Fruit fly (Drosophila melanogaster): ENCODE data around the gene loj.

loj gene

DNA sequence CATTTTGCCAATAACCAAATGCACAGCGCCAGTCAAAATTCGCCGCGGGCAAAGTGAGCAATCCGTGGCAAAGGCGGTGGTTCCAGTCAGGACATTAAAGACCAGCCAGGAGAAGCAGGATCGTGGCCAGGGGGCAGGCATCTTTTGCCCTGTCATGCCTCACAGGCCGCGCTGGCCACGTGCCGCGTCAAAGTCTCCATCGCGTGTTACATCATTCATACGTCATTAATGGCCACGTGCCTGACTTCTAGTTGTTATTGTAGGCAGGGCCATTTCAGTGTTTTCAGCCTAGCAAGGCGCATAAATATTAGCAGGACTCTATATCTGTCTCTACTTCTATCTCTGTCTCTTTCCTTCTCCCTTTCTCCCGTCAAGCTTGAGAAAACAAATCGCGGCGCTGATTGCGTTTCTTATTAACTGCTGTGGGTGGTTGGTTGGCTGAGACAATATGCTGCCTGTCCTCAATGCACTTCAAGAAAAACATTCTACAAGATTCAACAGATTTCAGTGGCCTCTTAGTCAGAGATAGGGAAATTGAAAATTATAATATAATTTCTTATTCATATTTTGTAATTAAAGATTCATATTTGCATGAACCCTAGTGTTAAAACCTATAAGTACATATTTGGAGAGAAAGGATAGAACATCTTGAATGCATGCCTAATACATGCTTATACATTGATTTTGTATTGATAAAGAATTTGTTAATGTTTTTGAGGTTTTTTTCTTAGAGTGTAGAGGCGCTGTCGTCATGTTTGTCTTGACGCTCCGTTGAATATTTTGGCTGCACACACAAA lies 13.7 kb downstream of the loj start:
- TF ChIP-seq CG11902 (GFP tag; optimal IDR thresholded peaks at IDR 0.05) (no peak), esn (GFP tag; optimal IDR thresholded peaks at IDR 0.05) (no peak), fd85E (GFP tag; optimal IDR thresholded peaks at IDR 0.05) (no peak), Met (GFP tag; optimal IDR thresholded peaks at IDR 0.05) (no peak)

DNA sequence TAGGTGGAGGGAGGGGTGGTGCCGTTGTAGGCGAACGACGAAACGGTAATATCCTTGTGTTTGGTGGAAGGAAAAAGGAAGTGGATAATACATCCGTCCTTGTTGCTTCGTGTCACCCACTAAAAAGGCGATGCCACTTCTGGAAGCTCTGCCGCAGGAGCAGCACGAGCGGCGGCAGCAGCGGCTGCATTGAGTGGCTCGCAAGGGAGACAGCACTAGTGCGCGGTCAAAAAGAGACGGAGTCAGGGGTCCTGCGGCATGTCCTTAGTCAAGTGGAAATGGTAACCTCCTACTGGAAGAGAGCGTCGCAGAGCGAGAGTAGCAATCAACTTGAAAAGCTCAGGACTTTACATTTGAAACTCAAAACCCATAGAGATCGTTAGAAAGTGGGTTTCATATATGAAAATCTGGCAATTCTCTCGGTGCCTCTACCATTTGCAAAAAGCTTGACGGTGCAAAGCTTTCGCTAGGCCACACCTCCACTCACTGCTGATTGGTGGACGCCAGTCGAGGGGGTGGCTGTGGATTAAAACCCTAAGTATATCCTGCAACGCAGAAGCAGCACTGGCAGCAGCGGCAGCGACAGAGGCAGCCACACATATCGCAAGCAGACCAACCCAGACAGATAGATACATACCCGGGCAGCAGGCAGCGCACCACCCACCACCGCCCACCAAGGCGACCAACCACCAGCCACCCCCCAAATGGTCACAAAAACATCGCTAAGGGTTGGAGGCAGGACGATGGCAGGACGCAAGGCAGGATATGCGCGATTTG lies 16.1 kb downstream of the loj start:
- TF ChIP-seq dsx (GFP tag; optimal IDR thresholded peaks at IDR 0.05; ENCODE audit: poor library complexity, severe bottlenecking) (no peak), spab (GFP tag; optimal IDR thresholded peaks at IDR 0.05) (no peak), Smox (GFP tag; optimal IDR thresholded peaks at IDR 0.05) (no peak), CG10631 (GFP tag; optimal IDR thresholded peaks at IDR 0.05) (no peak)

DNA sequence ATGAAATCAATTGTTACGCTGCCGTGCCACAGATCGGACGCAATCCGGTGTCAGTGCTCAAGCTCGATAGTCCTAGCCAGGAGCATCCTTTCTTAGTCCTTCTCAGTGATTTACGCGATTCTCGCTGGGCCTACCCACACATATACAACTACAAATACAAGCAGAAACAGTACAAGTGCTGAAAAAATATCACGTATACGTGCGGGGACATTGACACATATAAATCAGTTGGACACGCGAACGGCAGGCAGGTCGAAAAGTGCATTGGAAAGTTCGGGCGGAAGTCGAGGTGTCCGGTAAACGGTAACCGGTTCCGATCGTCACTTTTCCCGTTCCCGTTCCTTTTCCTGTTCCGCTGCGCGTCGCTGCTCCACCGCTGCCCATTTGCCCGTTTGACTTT lies 16.7 kb downstream of the loj start:
- TF ChIP-seq dac (GFP tag; optimal IDR thresholded peaks at IDR 0.05) (no peak), CG3919 (GFP tag; optimal IDR thresholded peaks at IDR 0.05) (no peak), CG10669 (GFP tag; optimal IDR thresholded peaks at IDR 0.05) (no peak), CG1621 (tag; optimal IDR thresholded peaks at IDR 0.05) (no peak), lz (GFP tag; optimal IDR thresholded peaks at IDR 0.05) (no peak), svp (GFP tag) (no peak), Sox15 (GFP tag; optimal IDR thresholded peaks at IDR 0.05) (no peak), CG6854 (GFP tag; optimal IDR thresholded peaks at IDR 0.05) (no peak), CG8119 (GFP tag; IDR thresholded peaks at IDR 0.05) (no peak), Blimp-1 (GFP tag; optimal IDR thresholded peaks at IDR 0.05) (no peak), Hr38 (GFP tag; optimal IDR thresholded peaks at IDR 0.05) (no peak), Sox14 (GFP tag; optimal IDR thresholded peaks at IDR 0.05) (no peak)

DNA sequence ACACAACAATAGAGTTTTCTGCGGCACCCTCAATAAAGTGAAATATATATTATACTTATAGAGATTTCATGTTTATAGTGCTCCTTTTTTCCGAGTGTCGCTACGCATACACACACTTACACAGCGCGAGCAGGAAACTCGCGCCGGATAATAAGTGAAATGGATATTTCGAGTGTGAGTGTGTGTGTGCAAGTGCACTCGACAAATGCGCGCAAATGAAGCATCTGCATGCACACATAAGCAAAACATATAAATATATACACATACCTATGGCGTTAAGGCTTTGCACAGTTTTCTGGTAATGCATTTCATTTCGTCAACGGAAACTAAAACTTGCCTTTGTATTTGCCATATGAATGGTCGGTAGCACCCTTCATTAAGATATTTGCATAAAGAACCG lies 20.7 kb downstream of the loj start:
- TF ChIP-seq CG8632 (GFP tag; optimal IDR thresholded peaks at IDR 0.05) (no peak), CG10631 (GFP tag; optimal IDR thresholded peaks at IDR 0.05) (no peak)

DNA sequence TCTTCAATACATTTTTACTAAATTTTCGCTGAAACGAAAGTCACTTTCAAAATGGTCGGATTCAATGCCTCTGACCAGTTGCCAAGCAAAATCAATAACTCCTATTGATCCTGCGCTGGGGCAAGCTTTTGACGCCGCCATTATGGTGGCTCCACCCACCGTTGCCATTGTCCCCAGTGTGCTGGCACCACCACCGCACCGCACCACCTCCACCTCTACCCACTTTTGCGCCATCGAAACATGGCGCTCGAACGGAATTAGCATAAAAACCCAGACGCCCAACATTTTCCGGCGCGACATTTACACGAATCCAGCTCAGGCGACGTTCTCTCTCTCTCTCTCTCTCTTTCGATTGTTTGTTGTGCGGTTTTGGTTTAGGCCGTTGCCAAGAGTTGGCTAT lies 22.1 kb downstream of the loj start:
- TF ChIP-seq achi (GFP tag; optimal IDR thresholded peaks at IDR 0.05) (no peak), CG8119 (GFP tag; IDR thresholded peaks at IDR 0.05) (no peak), fd59A (GFP tag; optimal IDR thresholded peaks at IDR 0.05) (no peak), Lpt (GFP tag; optimal IDR thresholded peaks at IDR 0.05) (no peak), CG8632 (GFP tag; optimal IDR thresholded peaks at IDR 0.05) (no peak), CG10669 (GFP tag; optimal IDR thresholded peaks at IDR 0.05) (no peak), Sox15 (GFP tag; optimal IDR thresholded peaks at IDR 0.05) (no peak), CG10631 (GFP tag; optimal IDR thresholded peaks at IDR 0.05) (no peak), topi (GFP tag; optimal IDR thresholded peaks at IDR 0.05) (no peak), CG15336 (GFP tag; IDR thresholded peaks at IDR 0.05) (no peak)

DNA sequence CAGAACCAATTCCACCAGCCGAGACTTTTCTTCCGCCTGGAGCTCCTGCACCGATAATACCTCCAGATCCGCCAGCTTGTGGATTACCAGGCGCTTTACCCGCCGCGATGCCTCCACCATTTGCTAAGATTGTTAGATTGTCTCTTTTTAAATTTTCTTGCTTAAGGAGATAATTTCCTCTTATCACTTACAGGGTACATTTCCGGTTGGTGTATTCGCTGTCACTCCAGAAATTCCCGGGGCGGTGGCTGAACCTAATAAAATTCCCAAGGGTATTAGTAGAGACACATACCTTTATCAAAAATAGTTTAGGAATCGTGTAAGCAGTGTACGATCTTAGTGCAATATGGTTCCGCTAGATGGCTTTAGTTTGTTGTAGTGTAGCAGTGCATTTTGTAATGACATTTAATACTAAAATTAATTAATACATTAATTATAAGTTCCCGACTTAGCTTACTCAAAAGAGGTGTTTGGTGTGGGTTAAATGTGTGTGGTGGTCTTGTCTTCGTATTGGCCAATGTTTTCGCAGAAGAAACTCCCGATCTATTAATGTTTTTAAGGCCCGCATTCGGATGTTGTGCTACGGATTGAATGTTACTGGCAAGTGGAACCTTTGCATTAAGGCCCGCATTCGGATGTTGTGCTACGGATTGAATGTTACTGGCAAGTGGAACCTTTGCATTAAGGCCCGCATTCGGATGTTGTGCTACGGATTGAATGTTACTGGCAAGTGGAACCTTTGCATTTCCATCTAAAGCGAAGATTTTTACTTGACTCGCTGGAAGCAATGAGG lies 30.0 kb downstream of the loj start:
- TF ChIP-seq CG7368 (GFP tag; optimal IDR thresholded peaks at IDR 0.05) (peak; percentile 29), Met (GFP tag; optimal IDR thresholded peaks at IDR 0.05) (peak; percentile 11), CG8319 (GFP tag; optimal IDR thresholded peaks at IDR 0.05) (peak; percentile 12), Hr4 (GFP tag; optimal IDR thresholded peaks at IDR 0.05) (no peak), Sox14 (GFP tag; optimal IDR thresholded peaks at IDR 0.05) (no peak), eg (GFP tag; IDR thresholded peaks at IDR 0.05) (no peak; the same call in 2 of the 3 replicates), fkh (GFP tag; optimal IDR thresholded peaks at IDR 0.05) (peak; percentile 48), CG3919 (GFP tag; optimal IDR thresholded peaks at IDR 0.05) (peak; percentile 72), spab (GFP tag; optimal IDR thresholded peaks at IDR 0.05) (no peak), Sox102F (GFP tag; optimal IDR thresholded peaks at IDR 0.05) (no peak), CG6808 (GFP tag; optimal IDR thresholded peaks at IDR 0.05) (peak; percentile 10), pdm3 (GFP tag; optimal IDR thresholded peaks at IDR 0.05) (peak; percentile 3), dsx (GFP tag; optimal IDR thresholded peaks at IDR 0.05; ENCODE audit: poor library complexity, severe bottlenecking) (no peak), Hr38 (GFP tag; optimal IDR thresholded peaks at IDR 0.05) (no peak), Eip75B (GFP tag; optimal IDR thresholded peaks at IDR 0.05) (peak; percentile 43), achi (GFP tag; optimal IDR thresholded peaks at IDR 0.05) (no peak), CG3032 (tag; optimal IDR thresholded peaks at IDR 0.05) (no peak), CG6163 (GFP tag; IDR thresholded peaks at IDR 0.05) (no peak; the same call in 1 of the 3 replicates)
